Worm (Caenorhabditis elegans) whole organism, L2 larva: ENCODE measurements around the gene F53C3.8.

Experiments
- C34F6.9 ChIP-seq: fragments of 150-350 bp; optimal IDR thresholded peaks from 2 replicates; lab custom pipeline; 2014; ENCODE audit warnings: missing biosample characterization, missing genetic modification characterization
- F13H6.1 ChIP-seq: sonication (generic microtip); optimal IDR thresholded peaks from 2 replicates; lab custom pipeline; 2016; ENCODE audit warnings: missing genetic modification characterization, missing compliant biosample characterization
- R02D3.7 ChIP-seq: fragments of 150-350 bp; optimal IDR thresholded peaks from 2 replicates; lab custom pipeline; 2014; ENCODE audit warnings: missing biosample characterization, missing genetic modification characterization
- ZK546.5 ChIP-seq: sonication (generic microtip); optimal IDR thresholded peaks from 2 replicates; lab custom pipeline; 2017; ENCODE audit warnings: missing biosample characterization, missing genetic modification characterization
- aly-2 ChIP-seq: fragments of 150-350 bp; optimal IDR thresholded peaks from 2 replicates; lab custom pipeline; 2014; ENCODE audit warnings: missing biosample characterization, missing genetic modification characterization
- ama-1 ChIP-seq: fragments of 150-350 bp; optimal IDR thresholded peaks from 2 replicates; lab custom pipeline; 2018; ENCODE audit warnings: inconsistent platforms
- ceh-16 ChIP-seq: fragments of 150-350 bp; optimal IDR thresholded peaks from 2 replicates; lab custom pipeline; 2014; ENCODE audit warnings: missing biosample characterization, missing genetic modification characterization
- crh-2 ChIP-seq: sonication (generic microtip); optimal IDR thresholded peaks from 2 replicates; lab custom pipeline; 2017; ENCODE audit warnings: missing biosample characterization, missing genetic modification characterization
- dmd-4 ChIP-seq: sonication (generic microtip); optimal IDR thresholded peaks from 2 replicates; lab custom pipeline; 2017; ENCODE audit warnings: missing biosample characterization, missing genetic modification characterization
- egl-27 ChIP-seq: sonication (generic microtip); optimal IDR thresholded peaks from 3 replicates; lab custom pipeline; 2017; ENCODE audit warnings: missing biosample characterization, missing genetic modification reagents, missing genetic modification characterization
- elt-1 ChIP-seq: fragments of 150-350 bp; optimal IDR thresholded peaks from 2 replicates; lab custom pipeline; 2014; ENCODE audit warnings: missing biosample characterization, missing genetic modification characterization
- elt-3 ChIP-seq: sonication (generic microtip); optimal IDR thresholded peaks from 2 replicates; lab custom pipeline; 2017; ENCODE audit warnings: missing biosample characterization, missing genetic modification characterization
- fos-1 ChIP-seq: fragments of 150-350 bp; optimal IDR thresholded peaks from 2 replicates; lab custom pipeline; 2014; ENCODE audit warnings: missing biosample characterization, missing genetic modification characterization
- gmeb-1 ChIP-seq: fragments of 150-350 bp; optimal IDR thresholded peaks from 2 replicates; lab custom pipeline; 2014; ENCODE audit warnings: missing biosample characterization, missing genetic modification characterization
- lin-13 ChIP-seq: fragments of 150-350 bp; optimal IDR thresholded peaks from 2 replicates; lab custom pipeline; 2014; ENCODE audit warnings: missing biosample characterization, missing genetic modification reagents, missing genetic modification characterization
- lin-39 ChIP-seq: fragments of 150-350 bp; optimal IDR thresholded peaks from 2 replicates; lab custom pipeline; 2014; ENCODE audit warnings: missing biosample characterization, missing genetic modification reagents, missing genetic modification characterization
- lsy-2 ChIP-seq, 2 experiments: fragments of 150-350 bp in 1 of 2; sonication (generic microtip) in 1 of 2; optimal IDR thresholded peaks; 2 replicates each; lab custom pipeline; 2014 to 2017; ENCODE audit warnings: missing biosample characterization in 2 of 2, missing genetic modification characterization in 2 of 2
- mab-5 ChIP-seq: fragments of 150-350 bp; optimal IDR thresholded peaks from 2 replicates; lab custom pipeline; 2014; ENCODE audit warnings: missing biosample characterization, missing genetic modification characterization
- mbf-1 ChIP-seq: sonication (generic microtip); optimal IDR thresholded peaks from 2 replicates; lab custom pipeline; 2017; ENCODE audit warnings: missing biosample characterization, missing genetic modification characterization
- mdl-1 ChIP-seq, 2 experiments: fragments of 150-350 bp in 1 of 2; sonication (generic microtip) in 1 of 2; optimal IDR thresholded peaks; 2 replicates each; lab custom pipeline; 2017; ENCODE audit warnings: missing biosample characterization in 2 of 2, missing genetic modification characterization in 2 of 2
- nhr-10 ChIP-seq: sonication (generic microtip); optimal IDR thresholded peaks from 2 replicates; lab custom pipeline; 2017; ENCODE audit warnings: missing biosample characterization, missing genetic modification characterization
- nhr-11 ChIP-seq: fragments of 150-350 bp; optimal IDR thresholded peaks from 2 replicates; lab custom pipeline; 2014; ENCODE audit warnings: missing biosample characterization, missing genetic modification characterization
- nhr-12 ChIP-seq: fragments of 150-350 bp; optimal IDR thresholded peaks from 2 replicates; lab custom pipeline; 2014; ENCODE audit warnings: missing biosample characterization, missing genetic modification characterization
- nhr-129 ChIP-seq: fragments of 150-350 bp; optimal IDR thresholded peaks from 2 replicates; lab custom pipeline; 2014; ENCODE audit warnings: missing biosample characterization, missing genetic modification characterization
- nhr-23 ChIP-seq: fragments of 150-350 bp; optimal IDR thresholded peaks from 2 replicates; lab custom pipeline; 2014; ENCODE audit warnings: missing biosample characterization, missing genetic modification reagents, missing genetic modification characterization
- nhr-237 ChIP-seq: fragments of 150-350 bp; optimal IDR thresholded peaks from 2 replicates; lab custom pipeline; 2014; ENCODE audit warnings: missing biosample characterization, missing genetic modification characterization
- nhr-25 ChIP-seq: fragments of 150-350 bp; sonication (generic microtip); optimal IDR thresholded peaks from 3 replicates; lab custom pipeline; 2014; ENCODE audit warnings: missing biosample characterization, missing genetic modification characterization
- nhr-6 ChIP-seq: fragments of 150-350 bp; optimal IDR thresholded peaks from 2 replicates; lab custom pipeline; 2014; ENCODE audit warnings: missing biosample characterization, missing genetic modification characterization
- sem-4 ChIP-seq: fragments of 150-350 bp; optimal IDR thresholded peaks from 2 replicates; lab custom pipeline; 2014; ENCODE audit warnings: missing biosample characterization, missing genetic modification reagents, missing genetic modification characterization
- sma-3 ChIP-seq: sonication (generic microtip); optimal IDR thresholded peaks from 2 replicates; lab custom pipeline; 2016; ENCODE audit warnings: missing genetic modification reagents, missing genetic modification characterization, missing compliant biosample characterization
- sma-9 ChIP-seq, 2 experiments: fragments of 150-350 bp in 1 of 2; sonication (generic microtip) in 1 of 2; optimal IDR thresholded peaks; 2 replicates each; lab custom pipeline; 2014 to 2016; ENCODE audit warnings: missing genetic modification characterization in 2 of 2, mild to moderate bottlenecking in 1 of 2, missing biosample characterization in 1 of 2, missing compliant biosample characterization in 1 of 2, missing genetic modification reagents in 1 of 2, moderate library complexity in 1 of 2
- unc-39 ChIP-seq: fragments of 150-350 bp; optimal IDR thresholded peaks from 2 replicates; lab custom pipeline; 2014; ENCODE audit warnings: missing biosample characterization, missing genetic modification characterization
- unc-55 ChIP-seq: fragments of 150-350 bp; sonication (generic microtip); optimal IDR thresholded peaks from 3 replicates; lab custom pipeline; 2014; ENCODE audit warnings: missing biosample characterization, missing genetic modification reagents, missing genetic modification characterization
- unc-62 ChIP-seq: fragments of 150-350 bp; optimal IDR thresholded peaks from 2 replicates; lab custom pipeline; 2014; ENCODE audit warnings: missing biosample characterization, missing genetic modification reagents, missing genetic modification characterization
- ztf-1 ChIP-seq: fragments of 200-800 bp; sonication (Bioruptor generic); conservative IDR thresholded peaks from 2 replicates; pipeline ENCODE4 v1.3.6; 2022; ENCODE audit warnings: missing genetic modification characterization, missing compliant biosample characterization
- ztf-11 ChIP-seq: sonication (generic microtip); optimal IDR thresholded peaks from 2 replicates; lab custom pipeline; 2017; ENCODE audit warnings: missing biosample characterization, missing genetic modification characterization

Gene F53C3.8

DNA sequence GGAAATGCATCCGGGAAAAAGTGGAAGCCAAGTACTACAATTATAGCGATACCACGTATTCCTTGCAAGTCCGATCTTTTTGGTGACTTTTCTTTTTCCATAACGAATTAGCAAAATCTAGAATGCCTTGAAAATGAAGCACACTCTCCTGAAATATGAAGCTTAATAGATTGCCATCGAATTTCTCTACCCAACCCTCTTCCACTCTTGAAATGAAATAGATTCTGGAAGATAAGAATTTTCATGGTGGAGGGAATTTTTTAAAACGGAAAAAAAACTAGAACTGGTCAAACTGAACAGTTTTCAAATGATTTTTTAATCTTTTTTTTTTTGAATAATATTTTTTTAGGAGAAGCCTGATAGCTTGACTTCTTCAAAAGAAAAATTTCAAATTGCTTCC is 30.4 kb upstream of the F53C3.8 start, which contains the start of gene oac-11:
Gene oac-11, minus strand, starts transcription at position 101 of the 400 bp plus-strand sequence.
- no peak for TF ChIP-seq crh-2 (tag; lab: Kevin White, UChicago)

- TF ChIP-seq unc-39 (no peak), sem-4 (tag; lab: Kevin White, UChicago) (no peak), elt-1 (tag; lab: Kevin White, UChicago) (peak; percentile 76), ZK546.5 (tag; lab: Kevin White, UChicago) (no peak), ceh-16 (tag; lab: Kevin White, UChicago) (no peak), elt-3 (no peak), ama-1 (lab: Kevin White, UChicago) (no peak)
Measured at ce11 chrII:3862053-3862452, 29.2 kb upstream of the F53C3.8 start.

ce11 chrII:3864652-3865051 is 26.6 kb upstream of the F53C3.8 start, which contains the start of gene nhr-261:
Gene nhr-261 (minus strand): TSS chrII:3864752.
- TF ChIP-seq sem-4 (tag; lab: Kevin White, UChicago) (no peak), nhr-12 (tag; lab: Kevin White, UChicago) (no peak), nhr-129 (tag; lab: Kevin White, UChicago) (no peak), unc-62 (GFP tag; lab: Kevin White, UChicago) (no peak), unc-39 (no peak), ZK546.5 (tag; lab: Kevin White, UChicago) (no peak), mab-5 (tag; lab: Kevin White, UChicago) (no peak), nhr-11 (no peak), ceh-16 (tag; lab: Kevin White, UChicago) (no peak), R02D3.7 (tag; lab: Kevin White, UChicago) (no peak), nhr-10 (tag; lab: Kevin White, UChicago) (no peak), nhr-23 (tag; lab: Kevin White, UChicago) (no peak), lin-13 (GFP tag; lab: Kevin White, UChicago) (no peak), C34F6.9 (no peak), lin-39 (no peak)

ce11 chrII:3869601-3870000 is 21.6 kb upstream of the F53C3.8 start, which contains the start of gene oac-10:
Gene oac-10 (plus strand): TSS chrII:3869901.
- TF ChIP-seq F13H6.1 (tag; lab: Kevin White, UChicago) (no peak), dmd-4 (no peak), gmeb-1 (tag; lab: Kevin White, UChicago) (no peak), aly-2 (no peak), unc-39 (no peak), ztf-11 (no peak), nhr-237 (no peak), nhr-6 (no peak), fos-1 (no peak), mbf-1 (tag; lab: Kevin White, UChicago) (no peak), ZK546.5 (tag; lab: Kevin White, UChicago) (no peak), unc-55 (GFP tag; lab: Kevin White, UChicago) (no peak), nhr-12 (tag; lab: Kevin White, UChicago) (no peak), C34F6.9 (no peak)

DNA sequence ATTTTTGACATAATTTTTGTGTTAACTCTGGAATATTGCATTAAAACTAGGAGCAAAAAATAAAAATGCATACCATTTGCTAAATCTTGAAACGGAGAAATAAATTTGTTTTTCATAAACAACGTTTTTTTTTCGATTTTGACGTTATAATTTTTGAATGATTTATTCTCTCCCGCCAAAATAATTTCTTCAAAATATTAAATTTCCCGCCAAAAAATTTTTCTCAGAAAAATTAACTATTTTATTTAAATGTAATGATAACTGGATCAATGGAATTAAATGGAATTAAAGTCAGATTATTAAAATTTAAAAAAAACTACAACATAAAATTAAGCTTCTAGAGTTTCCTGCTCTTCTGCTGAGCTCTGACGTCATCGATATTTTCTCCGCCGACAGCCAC is 14.1 kb upstream of the F53C3.8 start, which contains the start of gene nep-3:
Gene nep-3, minus strand, starts transcription at position 101 of the 400 bp plus-strand sequence.
- TF ChIP-seq lin-13 (GFP tag; lab: Kevin White, UChicago) (no peak), unc-62 (GFP tag; lab: Kevin White, UChicago) (no peak), nhr-25 (tag; lab: Kevin White, UChicago) (no peak), sma-9 (GFP tag; optimal IDR thresholded peaks at IDR 0.05; lab: Kevin White, UChicago) (no peak), sma-9 (tag; optimal IDR thresholded peaks at IDR 0.05; lab: Kevin White, UChicago) (no peak), unc-55 (GFP tag; lab: Kevin White, UChicago) (no peak), ZK546.5 (tag; lab: Kevin White, UChicago) (no peak)
- TF ChIP-seq, all 48 proteins: peak for 0

- TF ChIP-seq nhr-11 (no peak), F13H6.1 (tag; lab: Kevin White, UChicago) (no peak), ztf-11 (no peak), C34F6.9 (no peak), egl-27 (tag; lab: Kevin White, UChicago) (no peak), lsy-2 (tag; optimal IDR thresholded peaks at IDR 0.05; lab: Kevin White, UChicago) (no peak), gmeb-1 (tag; lab: Kevin White, UChicago) (no peak), elt-3 (no peak), unc-55 (GFP tag; lab: Kevin White, UChicago) (no peak), R02D3.7 (tag; lab: Kevin White, UChicago) (no peak), mdl-1 (tag; optimal IDR thresholded peaks at IDR 0.05; lab: Kevin White, UChicago) (no peak), sma-3 (no peak), nhr-12 (tag; lab: Kevin White, UChicago) (no peak), mab-5 (tag; lab: Kevin White, UChicago) (no peak), ZK546.5 (tag; lab: Kevin White, UChicago) (no peak), ztf-1 (GFP tag; lab: Robert Waterston, UW) (no peak)
Measured at ce11 chrII:3877874-3878273, 13.3 kb upstream of the F53C3.8 start, which contains the start of gene sdz-7. Gene sdz-7 (minus strand): TSS chrII:3877974.
